Worm (Caenorhabditis elegans) whole organism, young adult: ENCODE data around the gene lgc-34.

Experiments
- C06A6.2 ChIP-seq: fragments of 200-800 bp; sonication (Bioruptor generic); conservative IDR thresholded peaks from 2 replicates; pipeline ENCODE4 v1.3.6; 2022; ENCODE audit warnings: missing genetic modification characterization, missing compliant biosample characterization
- ceh-79 ChIP-seq: sonication (generic microtip); optimal IDR thresholded peaks from 2 replicates; lab custom pipeline; 2017; ENCODE audit warnings: mild to moderate bottlenecking, missing genetic modification characterization, missing compliant biosample characterization
- egrh-3 ChIP-seq: fragments of 200-800 bp; sonication (Bioruptor generic); IDR thresholded peaks from 2 replicates; pipeline ENCODE4 v1.3.6; 2022; ENCODE audit warnings: missing genetic modification reagents, missing genetic modification characterization, missing compliant biosample characterization
- lin-54 ChIP-seq: fragments of 200-800 bp; sonication (Bioruptor generic); optimal IDR thresholded peaks from 2 replicates; lab custom pipeline; 2018; ENCODE audit warnings: mild to moderate bottlenecking, missing genetic modification characterization, missing compliant biosample characterization
- lir-1 ChIP-seq: fragments of 200-800 bp; sonication (Bioruptor generic); conservative IDR thresholded peaks from 2 replicates; pipeline ENCODE4 v1.3.6; 2022; ENCODE audit warnings: missing genetic modification reagents, missing genetic modification characterization, missing compliant biosample characterization
- snpc-4 ChIP-seq, 5 experiments: fragments of 150-350 bp in 1 of 5; sonication (generic microtip) in 4 of 5; optimal IDR thresholded peaks; 2 replicates each; lab custom pipeline; 2014 to 2018; ENCODE audit warnings: missing genetic modification characterization in 5 of 5, missing biosample characterization in 3 of 5, antibody characterized with exemption in 2 of 5, mild to moderate bottlenecking in 2 of 5, missing compliant biosample characterization in 2 of 5, missing genotype in 2 of 5, moderate library complexity in 2 of 5, missing genetic modification reagents in 1 of 5

DNA sequence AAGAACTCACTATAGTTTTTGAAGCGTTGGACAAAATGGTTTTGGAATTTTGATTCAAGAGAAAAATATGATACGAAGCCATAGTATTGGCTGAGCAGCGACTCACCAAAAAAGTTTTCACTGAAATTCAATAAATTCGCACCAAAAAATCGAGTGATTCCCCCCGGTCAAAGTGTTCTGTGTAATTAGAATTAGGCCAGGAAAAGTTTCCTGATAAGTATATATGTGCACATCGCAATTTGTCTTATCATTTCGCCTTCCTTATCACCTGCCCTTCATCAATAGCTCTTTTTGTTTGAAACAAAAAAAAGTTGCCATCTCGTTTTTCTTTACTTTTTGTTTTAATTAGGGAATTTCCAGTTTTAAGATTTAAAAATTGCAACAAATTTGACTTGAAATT lies 4.7 kb upstream of the lgc-34 start:
- TF ChIP-seq egrh-3 (GFP tag; lab: Robert Waterston, UW) (no peak), snpc-4 (GFP tag; optimal IDR thresholded peaks at IDR 0.05; lab: Kevin White, UChicago) (no peak), snpc-4 (tag; optimal IDR thresholded peaks at IDR 0.05; lab: Kevin White, UChicago) (no peak), ceh-79 (tag; lab: Kevin White, UChicago) (no peak), lir-1 (GFP tag; lab: Robert Waterston, UW) (no peak), lin-54 (GFP tag; lab: Kevin White, UChicago) (no peak), C06A6.2 (GFP tag; lab: Robert Waterston, UW) (no peak)
